Worm (Caenorhabditis elegans): ENCODE results near the gene F35C11.3.

- TF ChIP-seq dao-5 (tag; optimal IDR thresholded peaks at IDR 0.05), result no peak
- TF ChIP-seq him-1 (tag; optimal IDR thresholded peaks at IDR 0.05), result no peak
- TF ChIP-seq W03F9.2 (tag; optimal IDR thresholded peaks at IDR 0.05), result no peak
Measured at ce11 chrII:8214367-8214766, 32.2 kb upstream of the F35C11.3 start, which contains the start of gene M110.10.

Measured in whole organism, L4/young adult.